Worm (Caenorhabditis elegans) whole organism, dauer: ENCODE results near the gene K07E3.4.
A peak's percentile ranks its signal among the peaks of the same experiment; 100 is the strongest.

Experiments
- unc-62 ChIP-seq: sonication (generic microtip); optimal IDR thresholded peaks from 2 replicates; lab custom pipeline; 2017; ENCODE audit warnings: missing biosample characterization, missing genetic modification reagents, missing genetic modification characterization

The K07E3.4 gene

ce11 chrX:8036219-8036883, 47.5 kb downstream of the K07E3.4 start:
- peak; percentile 68 for TF ChIP-seq unc-62 (GFP tag; lab: Kevin White, UChicago)
